Worm (Caenorhabditis elegans) whole organism, L4 larva: ENCODE results near the gene F15B9.8.

Experiments
- D1046.2 ChIP-seq: fragments of 200-800 bp; sonication (Bioruptor generic); IDR thresholded peaks from 2 replicates; pipeline ENCODE4 v1.3.6; 2022; ENCODE audit warnings: missing genetic modification characterization, missing compliant biosample characterization
- F26F4.8 ChIP-seq: fragments of 200-800 bp; sonication (Bioruptor generic); conservative IDR thresholded peaks from 2 replicates; pipeline ENCODE4 v1.3.6; 2022; ENCODE audit warnings: missing genetic modification characterization, missing compliant biosample characterization
- F49E8.2 ChIP-seq: sonication (generic microtip); optimal IDR thresholded peaks from 2 replicates; lab custom pipeline; 2016; ENCODE audit warnings: missing compliant biosample characterization, mild to moderate bottlenecking, missing genetic modification characterization, borderline replicate concordance
- T20F7.1 ChIP-seq: fragments of 200-800 bp; sonication (Bioruptor generic); optimal IDR thresholded peaks from 2 replicates; lab custom pipeline; 2018; ENCODE audit warnings: mild to moderate bottlenecking, missing genetic modification characterization, missing compliant biosample characterization
- Y48G9A.11 ChIP-seq: fragments of 200-800 bp; sonication (Bioruptor generic); IDR thresholded peaks from 2 replicates; pipeline ENCODE4 v1.3.6; 2022; ENCODE audit warnings: missing genetic modification reagents, missing genetic modification characterization, missing compliant biosample characterization
- ZK337.2 ChIP-seq: fragments of 200-800 bp; sonication (Bioruptor generic); IDR thresholded peaks from 2 replicates; pipeline ENCODE4 v1.3.6; 2022; ENCODE audit warnings: missing genetic modification reagents, missing genetic modification characterization, missing compliant biosample characterization
- attf-4 ChIP-seq: sonication (generic microtip); optimal IDR thresholded peaks from 3 replicates; lab custom pipeline; 2017; ENCODE audit warnings: missing biosample characterization, missing genetic modification characterization
- ceh-28 ChIP-seq: fragments of 150-350 bp; optimal IDR thresholded peaks from 2 replicates; lab custom pipeline; 2014; ENCODE audit warnings: missing biosample characterization, missing genetic modification reagents, missing genetic modification characterization
- ceh-32 ChIP-seq: sonication (generic microtip); optimal IDR thresholded peaks from 2 replicates; lab custom pipeline; 2016; ENCODE audit warnings: mild to moderate bottlenecking, missing genetic modification characterization, missing compliant biosample characterization; ENCODE audit not compliant: poor library complexity
- cey-2 ChIP-seq: sonication (generic microtip); optimal IDR thresholded peaks from 3 replicates; lab custom pipeline; 2017; ENCODE audit warnings: missing genetic modification characterization, mild to moderate bottlenecking, missing compliant biosample characterization, antibody characterized with exemption, borderline replicate concordance; ENCODE audit not compliant: insufficient read depth
- ctbp-1 ChIP-seq: fragments of 200-800 bp; sonication (Bioruptor generic); IDR thresholded peaks from 2 replicates; pipeline ENCODE4 v1.3.6; 2022; ENCODE audit warnings: missing genetic modification reagents, missing genetic modification characterization, missing compliant biosample characterization
- daf-12 ChIP-seq: fragments of 150-350 bp; optimal IDR thresholded peaks from 2 replicates; lab custom pipeline; 2014; ENCODE audit warnings: missing biosample characterization, missing genetic modification reagents, missing genetic modification characterization
- daf-19 ChIP-seq: fragments of 200-800 bp; sonication (Bioruptor generic); conservative IDR thresholded peaks from 2 replicates; pipeline ENCODE4 v1.3.6; 2022; ENCODE audit warnings: missing genetic modification characterization, missing compliant biosample characterization
- daf-8 ChIP-seq: fragments of 200-800 bp; sonication (Bioruptor generic); IDR thresholded peaks from 2 replicates; pipeline ENCODE4 v1.3.6; 2022; ENCODE audit warnings: missing genetic modification characterization, missing compliant biosample characterization
- dmd-8 ChIP-seq: fragments of 200-800 bp; sonication (Bioruptor generic); IDR thresholded peaks from 2 replicates; pipeline ENCODE4 v1.3.6; 2022; ENCODE audit warnings: missing genetic modification characterization, missing compliant biosample characterization
- duxl-1 ChIP-seq: sonication (generic microtip); optimal IDR thresholded peaks from 2 replicates; lab custom pipeline; 2016; ENCODE audit warnings: mild to moderate bottlenecking, missing genetic modification characterization, moderate library complexity, missing compliant biosample characterization; ENCODE audit not compliant: poor library complexity
- fos-1 ChIP-seq: fragments of 150-350 bp; optimal IDR thresholded peaks from 2 replicates; lab custom pipeline; 2014; ENCODE audit warnings: missing biosample characterization, missing genetic modification characterization
- hif-1 ChIP-seq, 2 experiments: sonication (generic microtip); optimal IDR thresholded peaks; 2 replicates each; lab custom pipeline; 2016 to 2017; ENCODE audit warnings: missing compliant biosample characterization in 2 of 2, missing genetic modification characterization in 2 of 2, missing genetic modification reagents in 2 of 2, missing genotype in 2 of 2, mild to moderate bottlenecking in 1 of 2
- hlh-30 ChIP-seq: sonication (generic microtip); optimal IDR thresholded peaks from 2 replicates; lab custom pipeline; 2017; ENCODE audit warnings: antibody characterized with exemption, mild to moderate bottlenecking, missing genetic modification characterization, missing compliant biosample characterization; ENCODE audit not compliant: insufficient read depth
- lim-7 ChIP-seq: fragments of 200-800 bp; sonication (Bioruptor generic); IDR thresholded peaks from 2 replicates; pipeline ENCODE4 v1.3.6; 2022; ENCODE audit warnings: missing genetic modification characterization, missing compliant biosample characterization
- lin-1 ChIP-seq: fragments of 200-800 bp; sonication (Bioruptor generic); IDR thresholded peaks from 2 replicates; pipeline ENCODE4 v1.3.6; 2022; ENCODE audit warnings: missing genetic modification reagents, missing genetic modification characterization, missing compliant biosample characterization
- lin-38 ChIP-seq: fragments of 200-800 bp; sonication (Bioruptor generic); IDR thresholded peaks from 2 replicates; pipeline ENCODE4 v1.3.6; 2022; ENCODE audit warnings: missing genetic modification reagents, missing genetic modification characterization, missing compliant biosample characterization
- lin-39 ChIP-seq: fragments of 150-350 bp; optimal IDR thresholded peaks from 2 replicates; lab custom pipeline; 2014; ENCODE audit warnings: missing biosample characterization, missing genetic modification reagents, missing genetic modification characterization
- madf-5 ChIP-seq, 2 experiments: fragments of 200-800 bp; sonication (Bioruptor generic); IDR thresholded peaks; 2 replicates each; pipeline ENCODE4 v1.3.6; 2022; ENCODE audit warnings: missing compliant biosample characterization in 2 of 2, missing genetic modification characterization in 2 of 2
- madf-9 ChIP-seq: fragments of 200-800 bp; sonication (Bioruptor generic); conservative IDR thresholded peaks from 2 replicates; pipeline ENCODE4 v1.3.6; 2022; ENCODE audit warnings: missing genetic modification reagents, missing genetic modification characterization, missing compliant biosample characterization
- mdl-1 ChIP-seq, 2 experiments: fragments of 150-350 bp in 1 of 2; sonication (generic microtip) in 1 of 2; optimal IDR thresholded peaks; 2 replicates each; lab custom pipeline; 2014 to 2017; ENCODE audit warnings: missing biosample characterization in 2 of 2, missing genetic modification characterization in 2 of 2
- mdt-29 ChIP-seq: fragments of 200-800 bp; sonication (Bioruptor generic); IDR thresholded peaks from 2 replicates; pipeline ENCODE4 v1.3.6; 2022; ENCODE audit warnings: missing genetic modification reagents, missing genetic modification characterization, missing compliant biosample characterization
- mep-1 ChIP-seq: fragments of 150-350 bp; sonication (generic microtip); optimal IDR thresholded peaks from 3 replicates; lab custom pipeline; 2014; ENCODE audit warnings: missing biosample characterization, missing genetic modification characterization
- nhr-102 ChIP-seq: sonication (generic microtip); optimal IDR thresholded peaks from 2 replicates; lab custom pipeline; 2016; ENCODE audit warnings: mild to moderate bottlenecking, missing genetic modification characterization, moderate library complexity, missing compliant biosample characterization
- nhr-111 ChIP-seq: fragments of 200-800 bp; sonication (Bioruptor generic); optimal IDR thresholded peaks from 2 replicates; lab custom pipeline; 2018; ENCODE audit warnings: mild to moderate bottlenecking, missing genetic modification characterization, missing compliant biosample characterization
- nhr-237 ChIP-seq: sonication (generic microtip); optimal IDR thresholded peaks from 2 replicates; lab custom pipeline; 2017; ENCODE audit warnings: missing biosample characterization, missing genetic modification characterization
- nhr-41 ChIP-seq: fragments of 200-800 bp; sonication (Bioruptor generic); IDR thresholded peaks from 2 replicates; pipeline ENCODE4 v1.3.6; 2022; ENCODE audit warnings: missing genetic modification reagents, missing genetic modification characterization, missing compliant biosample characterization
- nhr-42 ChIP-seq: fragments of 200-800 bp; sonication (Bioruptor generic); IDR thresholded peaks from 2 replicates; pipeline ENCODE4 v1.3.6; 2022; ENCODE audit warnings: missing genetic modification characterization, missing compliant biosample characterization
- nhr-48 ChIP-seq: sonication (generic microtip); optimal IDR thresholded peaks from 2 replicates; lab custom pipeline; 2016; ENCODE audit warnings: mild to moderate bottlenecking, missing genetic modification characterization, missing compliant biosample characterization
- pha-4 ChIP-seq, 2 experiments: fragments of 150-350 bp in 1 of 2; fragments of 200-800 bp in 1 of 2; sonication (Bioruptor generic) in 1 of 2; IDR thresholded peaks in 1 of 2; optimal IDR thresholded peaks in 1 of 2; 2 replicates each; pipeline versions ENCODE4 v1.3.6 to Lab custom; 2014 to 2022; ENCODE audit warnings: missing genetic modification characterization in 2 of 2, missing genetic modification reagents in 2 of 2, missing biosample characterization in 1 of 2, missing compliant biosample characterization in 1 of 2
- rbr-2 ChIP-seq: sonication (generic microtip); optimal IDR thresholded peaks from 2 replicates; lab custom pipeline; 2016; ENCODE audit warnings: missing genotype, missing genetic modification characterization, missing compliant biosample characterization
- saeg-2 ChIP-seq: fragments of 200-800 bp; sonication (Bioruptor generic); IDR thresholded peaks from 2 replicates; pipeline ENCODE4 v1.3.6; 2022; ENCODE audit warnings: missing genetic modification reagents, missing genetic modification characterization, missing compliant biosample characterization
- sdz-12 ChIP-seq: fragments of 200-800 bp; sonication (Bioruptor generic); optimal IDR thresholded peaks from 2 replicates; lab custom pipeline; 2018; ENCODE audit warnings: mild to moderate bottlenecking, missing genetic modification characterization, missing compliant biosample characterization
- skn-1 ChIP-seq: fragments of 150-350 bp; optimal IDR thresholded peaks from 2 replicates; lab custom pipeline; 2014; ENCODE audit warnings: missing biosample characterization, missing genetic modification characterization
- snpc-1.2 ChIP-seq: fragments of 200-800 bp; sonication (Bioruptor generic); IDR thresholded peaks from 2 replicates; pipeline ENCODE4 v1.3.6; 2022; ENCODE audit warnings: missing genetic modification reagents, missing genetic modification characterization, missing compliant biosample characterization
- spr-1 ChIP-seq: sonication (generic microtip); optimal IDR thresholded peaks from 2 replicates; lab custom pipeline; 2016; ENCODE audit warnings: mild to moderate bottlenecking, missing genetic modification characterization, missing compliant biosample characterization
- tag-97 ChIP-seq: fragments of 200-800 bp; sonication (Bioruptor generic); IDR thresholded peaks from 2 replicates; pipeline ENCODE4 v1.3.6; 2022; ENCODE audit warnings: missing genetic modification characterization, missing compliant biosample characterization
- unc-39 ChIP-seq: sonication (generic microtip); optimal IDR thresholded peaks from 2 replicates; lab custom pipeline; 2017; ENCODE audit warnings: missing biosample characterization, missing genetic modification characterization
- unc-62 ChIP-seq, 3 experiments: fragments of 150-350 bp in 1 of 3; sonication (generic microtip); optimal IDR thresholded peaks in 2 of 3; peaks in 1 of 3; 1 replicate in 1 of 3; 2 replicates in 2 of 3; lab custom pipeline; 2014 to 2017; ENCODE audit warnings: missing biosample characterization in 3 of 3, missing genetic modification characterization in 3 of 3, missing genetic modification reagents in 3 of 3, missing genotype in 1 of 3
- zfp-2 ChIP-seq: sonication (generic microtip); optimal IDR thresholded peaks from 2 replicates; lab custom pipeline; 2016; ENCODE audit warnings: mild to moderate bottlenecking, missing genetic modification characterization, missing compliant biosample characterization
- zfp-3 ChIP-seq: fragments of 200-800 bp; sonication (Bioruptor generic); conservative IDR thresholded peaks from 2 replicates; pipeline ENCODE4 v1.3.6; 2022; ENCODE audit warnings: missing genetic modification reagents, missing genetic modification characterization, missing compliant biosample characterization
- zip-2 ChIP-seq: fragments of 150-350 bp; optimal IDR thresholded peaks from 2 replicates; lab custom pipeline; 2014; ENCODE audit warnings: missing biosample characterization, missing genetic modification characterization
- ztf-11 ChIP-seq: fragments of 150-350 bp; optimal IDR thresholded peaks from 2 replicates; lab custom pipeline; 2014; ENCODE audit warnings: missing biosample characterization, missing genetic modification characterization
- ztf-7 ChIP-seq: fragments of 150-350 bp; optimal IDR thresholded peaks from 2 replicates; lab custom pipeline; 2014; ENCODE audit warnings: missing biosample characterization, missing genetic modification characterization

The F15B9.8 gene

DNA sequence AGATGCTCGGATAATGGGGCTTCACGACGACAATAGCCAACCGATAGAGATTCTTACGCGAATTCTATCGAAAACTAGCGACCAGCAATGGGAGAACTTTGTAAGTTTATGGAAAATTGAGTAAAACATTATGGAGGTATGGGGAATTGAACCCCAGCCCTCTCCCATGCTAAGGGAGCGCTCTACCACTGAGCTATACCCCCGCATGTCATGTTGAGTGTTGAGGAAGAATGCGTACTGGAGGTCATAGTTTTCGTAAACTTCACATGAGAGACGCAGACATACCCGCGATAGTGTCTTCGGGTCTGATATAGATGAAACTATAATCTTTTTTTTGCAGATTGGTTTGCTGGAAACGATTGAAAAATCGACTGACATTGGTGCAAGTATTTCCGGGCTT is 15.0 kb downstream of the F15B9.8 start:
- TF ChIP-seq unc-62 (GFP tag; optimal IDR thresholded peaks at IDR 0.05 in 1 of 2; lab: Kevin White, UChicago): no peak
- TF ChIP-seq unc-62 (tag; optimal IDR thresholded peaks at IDR 0.05; lab: Kevin White, UChicago): no peak
- peak in 1 of 2 experiments; percentile 68 for TF ChIP-seq mdl-1 (tag; optimal IDR thresholded peaks at IDR 0.05; lab: Kevin White, UChicago)
- TF ChIP-seq ctbp-1 (GFP tag; lab: Robert Waterston, UW): peak; percentile 85
- no peak for TF ChIP-seq daf-12 (tag; lab: Kevin White, UChicago)
- no peak for TF ChIP-seq daf-8 (GFP tag; lab: Robert Waterston, UW)
- peak; percentile 84 for TF ChIP-seq lin-38 (GFP tag; lab: Robert Waterston, UW)
- TF ChIP-seq mep-1 (tag; lab: Kevin White, UChicago): peak; percentile 85
- TF ChIP-seq hif-1 (tag; optimal IDR thresholded peaks at IDR 0.05; lab: Kevin White, UChicago): peak in 1 of 2 experiments; percentile 58
- TF ChIP-seq spr-1 (tag; lab: Kevin White, UChicago): peak; percentile 72
- peak; percentile 95 for TF ChIP-seq dmd-8
- peak; percentile 69; the same call in 1 of the 2 replicates for TF ChIP-seq D1046.2
- TF ChIP-seq cey-2 (tag; lab: Kevin White, UChicago): no peak
- TF ChIP-seq nhr-102: peak; percentile 71
- peak; percentile 94 for TF ChIP-seq daf-19 (GFP tag; lab: Robert Waterston, UW)
- TF ChIP-seq ztf-7 (tag; lab: Kevin White, UChicago): peak; percentile 77
- no peak for TF ChIP-seq fos-1 (tag; lab: Kevin White, UChicago)
- TF ChIP-seq skn-1 (tag; lab: Kevin White, UChicago): no peak
- TF ChIP-seq unc-39 (tag; lab: Kevin White, UChicago): no peak
- no peak for TF ChIP-seq nhr-237 (tag; lab: Kevin White, UChicago)
- no peak for TF ChIP-seq Y48G9A.11 (GFP tag; lab: Robert Waterston, UW)
- TF ChIP-seq lin-39 (tag; lab: Kevin White, UChicago): no peak
- peak; percentile 92 for TF ChIP-seq pha-4 (GFP tag; IDR thresholded peaks at IDR 0.05; lab: Robert Waterston, UW)
- no peak for TF ChIP-seq pha-4 (tag; optimal IDR thresholded peaks at IDR 0.05; lab: Kevin White, UChicago)
- peak in 1 of 2 experiments; percentile 8; a peak in 1 of 4 replicates for TF ChIP-seq madf-5 (GFP tag; IDR thresholded peaks at IDR 0.05; lab: Robert Waterston, UW)
- no peak for TF ChIP-seq tag-97 (GFP tag; lab: Robert Waterston, UW)
- TF ChIP-seq nhr-48 (tag; lab: Kevin White, UChicago): peak; percentile 68
- TF ChIP-seq mdt-29 (GFP tag; lab: Robert Waterston, UW): 0 out of 2 replicates have a peak, but pooled peaks have one; percentile 17
- TF ChIP-seq ztf-11 (tag; lab: Kevin White, UChicago): no peak
- TF ChIP-seq ceh-32 (tag; lab: Kevin White, UChicago): peak; percentile 25
- peak; percentile 75 for TF ChIP-seq lin-1 (GFP tag; lab: Robert Waterston, UW)
- TF ChIP-seq ZK337.2: 0 out of 2 replicates have a peak, but pooled peaks have one; percentile 49
- TF ChIP-seq hlh-30 (tag; lab: Kevin White, UChicago): peak; percentile 56
- TF ChIP-seq attf-4 (tag; lab: Kevin White, UChicago): no peak
- TF ChIP-seq F49E8.2 (tag; lab: Kevin White, UChicago): peak; percentile 65
- TF ChIP-seq F26F4.8 (GFP tag; lab: Robert Waterston, UW): 0 out of 2 replicates have a peak, but pooled peaks have one; percentile 55
- peak; percentile 89 for TF ChIP-seq nhr-41 (GFP tag; lab: Robert Waterston, UW)
- no peak for TF ChIP-seq saeg-2 (GFP tag; lab: Robert Waterston, UW)
- 0 out of 2 replicates have a peak, but pooled peaks have one; percentile 39 for TF ChIP-seq zfp-3 (GFP tag; lab: Robert Waterston, UW)
- peak; percentile 53; the same call in 1 of the 2 replicates for TF ChIP-seq madf-9 (GFP tag; lab: Robert Waterston, UW)
- TF ChIP-seq zfp-2 (tag; lab: Kevin White, UChicago): no peak
- peak; percentile 83 for TF ChIP-seq snpc-1.2 (GFP tag; lab: Robert Waterston, UW)
- peak; percentile 53 for TF ChIP-seq zip-2 (tag; lab: Kevin White, UChicago)
- TF ChIP-seq ceh-28 (tag; lab: Kevin White, UChicago): no peak
- peak; percentile 68 for TF ChIP-seq rbr-2 (tag; lab: Kevin White, UChicago)
- no peak for TF ChIP-seq sdz-12 (GFP tag; lab: Kevin White, UChicago)
- peak; percentile 66 for TF ChIP-seq nhr-111 (GFP tag; lab: Kevin White, UChicago)
- TF ChIP-seq T20F7.1: no peak
- 0 out of 2 replicates have a peak, but pooled peaks have one; percentile 48 for TF ChIP-seq nhr-42 (GFP tag; lab: Robert Waterston, UW)
- TF ChIP-seq duxl-1 (tag; lab: Kevin White, UChicago): peak; percentile 61
- peak; percentile 95 for TF ChIP-seq lim-7 (GFP tag; lab: Robert Waterston, UW)
